Worm (Caenorhabditis elegans) whole organism, L4 larva: Measurements from ENCODE around the gene scrm-3.

ENCODE experiments used
- aly-2 ChIP-seq: sonication (generic microtip); optimal IDR thresholded peaks from 2 replicates; lab custom pipeline; 2018; ENCODE audit warnings: missing biosample characterization, missing genetic modification characterization
- lin-15B ChIP-seq: fragments of 150-350 bp; sonication (generic microtip); optimal IDR thresholded peaks from 3 replicates; lab custom pipeline; 2014; ENCODE audit warnings: missing biosample characterization, missing genetic modification characterization
- madf-5 ChIP-seq, 2 experiments: fragments of 200-800 bp; sonication (Bioruptor generic); IDR thresholded peaks; 2 replicates each; pipeline ENCODE4 v1.3.6; 2022; ENCODE audit warnings: missing compliant biosample characterization in 2 of 2, missing genetic modification characterization in 2 of 2
- mdl-1 ChIP-seq, 2 experiments: fragments of 150-350 bp in 1 of 2; sonication (generic microtip) in 1 of 2; optimal IDR thresholded peaks; 2 replicates each; lab custom pipeline; 2014 to 2017; ENCODE audit warnings: missing biosample characterization in 2 of 2, missing genetic modification characterization in 2 of 2
- nhr-10 ChIP-seq: fragments of 150-350 bp; optimal IDR thresholded peaks from 2 replicates; lab custom pipeline; 2014; ENCODE audit warnings: missing biosample characterization, missing genetic modification characterization
- nhr-25 ChIP-seq: sonication (generic microtip); optimal IDR thresholded peaks from 2 replicates; lab custom pipeline; 2017; ENCODE audit warnings: missing genetic modification characterization, mild to moderate bottlenecking, missing compliant biosample characterization, antibody characterized with exemption, moderate library complexity, borderline replicate concordance; ENCODE audit not compliant: insufficient read depth
- unc-39 ChIP-seq: sonication (generic microtip); optimal IDR thresholded peaks from 2 replicates; lab custom pipeline; 2017; ENCODE audit warnings: missing biosample characterization, missing genetic modification characterization

ce11 chrV:3324178-3324577, 32.8 kb downstream of the scrm-3 start, which contains the start of gene C17B7.8:
- TF ChIP-seq madf-5 (GFP tag; IDR thresholded peaks at IDR 0.05; lab: Robert Waterston, UW) (no peak), aly-2 (no peak), nhr-25 (no peak), unc-39 (tag; lab: Kevin White, UChicago) (no peak), lin-15B (tag; lab: Kevin White, UChicago) (no peak), mdl-1 (tag; optimal IDR thresholded peaks at IDR 0.05; lab: Kevin White, UChicago) (no peak), nhr-10 (no peak)
